Worm (Caenorhabditis elegans) whole organism, early embryonic: Measurements from ENCODE around the gene F49C12.12.
A peak's percentile ranks its signal among the peaks of the same experiment; 100 is the strongest.
"Not testable (repeated sequence)": the region's sequence is repeated elsewhere in the genome, so short reads cannot be mapped to it uniquely, and the experiment has no call there.

Source experiments
- B0310.2 ChIP-seq: sonication (generic microtip); optimal IDR thresholded peaks from 2 replicates; lab custom pipeline; 2016; ENCODE audit warnings: mild to moderate bottlenecking, missing genetic modification characterization, missing compliant biosample characterization
- F13C5.2 ChIP-seq: sonication (generic microtip); optimal IDR thresholded peaks from 2 replicates; lab custom pipeline; 2017; ENCODE audit warnings: mild to moderate bottlenecking, missing genetic modification characterization, inconsistent platforms, missing compliant biosample characterization
- aly-1 ChIP-seq: sonication (generic microtip); optimal IDR thresholded peaks from 2 replicates; lab custom pipeline; 2016; ENCODE audit warnings: missing genetic modification characterization, missing compliant biosample characterization
- ama-1 ChIP-seq: fragments of 150-350 bp; optimal IDR thresholded peaks from 2 replicates; lab custom pipeline; 2014
- ceh-13 ChIP-seq: fragments of 200-800 bp; sonication (Bioruptor generic); optimal IDR thresholded peaks from 2 replicates; lab custom pipeline; 2018; ENCODE audit warnings: mild to moderate bottlenecking, missing genetic modification characterization, missing compliant biosample characterization
- ceh-36 ChIP-seq: sonication (generic microtip); optimal IDR thresholded peaks from 2 replicates; lab custom pipeline; 2016; ENCODE audit warnings: missing genetic modification characterization, inconsistent platforms, missing compliant biosample characterization
- ets-7 ChIP-seq: sonication (generic microtip); optimal IDR thresholded peaks from 2 replicates; lab custom pipeline; 2016; ENCODE audit warnings: missing genotype, missing genetic modification characterization, missing compliant biosample characterization
- flt-1 ChIP-seq: fragments of 200-800 bp; sonication (Bioruptor generic); IDR thresholded peaks from 2 replicates; pipeline ENCODE4 v1.3.6; 2022; ENCODE audit warnings: missing genetic modification characterization, missing compliant biosample characterization
- hmbx-1 ChIP-seq: sonication (generic microtip); optimal IDR thresholded peaks from 2 replicates; lab custom pipeline; 2016; ENCODE audit warnings: mild to moderate bottlenecking, missing genetic modification characterization, missing compliant biosample characterization
- hmg-4 ChIP-seq: fragments of 200-800 bp; sonication (Bioruptor generic); optimal IDR thresholded peaks from 2 replicates; lab custom pipeline; 2018; ENCODE audit warnings: mild to moderate bottlenecking, missing genetic modification characterization, missing compliant biosample characterization
- hnd-1 ChIP-seq: sonication (generic microtip); optimal IDR thresholded peaks from 2 replicates; lab custom pipeline; 2016; ENCODE audit warnings: missing genetic modification characterization, missing compliant biosample characterization
- pes-1 ChIP-seq: fragments of 200-800 bp; sonication (Bioruptor generic); IDR thresholded peaks from 2 replicates; pipeline ENCODE4 v1.3.6; 2022; ENCODE audit warnings: missing genetic modification reagents, missing genetic modification characterization, missing compliant biosample characterization
- scrt-1 ChIP-seq: fragments of 200-800 bp; sonication (Bioruptor generic); IDR thresholded peaks from 2 replicates; pipeline ENCODE4 v1.3.6; 2022; ENCODE audit warnings: missing genetic modification characterization, missing compliant biosample characterization
- sea-1 ChIP-seq: fragments of 200-800 bp; sonication (Bioruptor generic); conservative IDR thresholded peaks from 2 replicates; pipeline ENCODE4 v1.3.6; 2022; ENCODE audit warnings: missing genetic modification characterization, missing compliant biosample characterization
- tbx-11 ChIP-seq: fragments of 200-800 bp; sonication (Bioruptor generic); IDR thresholded peaks from 2 replicates; pipeline ENCODE4 v1.3.6; 2022; ENCODE audit warnings: missing genetic modification characterization, missing compliant biosample characterization
- tbx-37 ChIP-seq: fragments of 200-800 bp; sonication (Bioruptor generic); conservative IDR thresholded peaks from 2 replicates; pipeline ENCODE4 v1.3.6; 2022; ENCODE audit warnings: missing genetic modification reagents, missing genetic modification characterization, missing compliant biosample characterization
- tra-4 ChIP-seq: sonication (generic microtip); optimal IDR thresholded peaks from 2 replicates; lab custom pipeline; 2017; ENCODE audit warnings: missing genetic modification characterization, missing compliant biosample characterization

The F49C12.12 gene

ce11 chrIV:9323989-9324506, 3.2 kb upstream of the F49C12.12 start, which contains the start of the genes nspg-11 and F49C12.15:
Gene nspg-11 (minus strand): TSS chrIV:9324089.
Gene F49C12.15 (plus strand): TSS chrIV:9324456.
- TF ChIP-seq pes-1 (GFP tag; lab: Robert Waterston, UW) (no peak), hnd-1 (no peak)

- TF ChIP-seq tra-4 (tag; lab: Kevin White, UChicago) (no peak), scrt-1 (GFP tag; lab: Robert Waterston, UW) (no peak), hmbx-1 (tag; lab: Kevin White, UChicago) (no peak), sea-1 (GFP tag; lab: Robert Waterston, UW) (no peak), ama-1 (no peak)
These were observed 1.6 kb upstream of the F49C12.12 start for ce11 chrIV:9322489-9322888.

- no peak for TF ChIP-seq hmbx-1 (tag; lab: Kevin White, UChicago)
- no peak for TF ChIP-seq scrt-1 (GFP tag; lab: Robert Waterston, UW)
- TF ChIP-seq ceh-13 (GFP tag; lab: Kevin White, UChicago): no peak
- no peak for TF ChIP-seq flt-1 (GFP tag; lab: Robert Waterston, UW)
- TF ChIP-seq aly-1 (tag; lab: Kevin White, UChicago): no peak
- TF ChIP-seq tbx-37 (GFP tag; lab: Robert Waterston, UW): no peak
- no peak for TF ChIP-seq tra-4 (tag; lab: Kevin White, UChicago)
- TF ChIP-seq ceh-36: no peak
These were observed 866 bp downstream of the F49C12.12 start for ce11 chrIV:9320023-9320422.

ce11 chrIV:9319080-9319479, 1.8 kb downstream of the F49C12.12 start, which contains the start of the genes F49C12.11 and nemt-1:
Gene F49C12.11 (plus strand): TSS chrIV:9319380.
Gene nemt-1 (minus strand): TSS chrIV:9319439.
- no peak for TF ChIP-seq tbx-37 (GFP tag; lab: Robert Waterston, UW)
- TF ChIP-seq hmbx-1 (tag; lab: Kevin White, UChicago): no peak
- TF ChIP-seq F13C5.2 (tag; lab: Kevin White, UChicago): no peak
- no peak for TF ChIP-seq ama-1
- no peak for TF ChIP-seq hnd-1
- TF ChIP-seq pes-1 (GFP tag; lab: Robert Waterston, UW): no peak
- no peak for TF ChIP-seq sea-1 (GFP tag; lab: Robert Waterston, UW)
- TF ChIP-seq flt-1 (GFP tag; lab: Robert Waterston, UW): no peak
- TF ChIP-seq ceh-36: no peak
- no peak for TF ChIP-seq tbx-11 (GFP tag; lab: Robert Waterston, UW)

ce11 chrIV:9318147-9318546, 2.7 kb downstream of the F49C12.12 start:
- TF ChIP-seq aly-1 (tag; lab: Kevin White, UChicago) (no peak), B0310.2 (tag; lab: Kevin White, UChicago) (no peak), hmg-4 (GFP tag; lab: Kevin White, UChicago) (no peak), tbx-37 (GFP tag; lab: Robert Waterston, UW) (no peak), pes-1 (GFP tag; lab: Robert Waterston, UW) (no peak), hmbx-1 (tag; lab: Kevin White, UChicago) (no peak), tbx-11 (GFP tag; lab: Robert Waterston, UW) (no peak)

ce11 chrIV:9316068-9316681, 4.7 kb downstream of the F49C12.12 start, which contains the start of the genes F49C12.9 and rpn-7:
Gene F49C12.9 (minus strand): TSS chrIV:9316215.
Gene rpn-7 (plus strand): TSS chrIV:9316631.
- TF ChIP-seq F13C5.2 (tag; lab: Kevin White, UChicago): peak; percentile 91
- peak; percentile 62; the same call in 1 of the 2 replicates for TF ChIP-seq tbx-11 (GFP tag; lab: Robert Waterston, UW)
- peak; percentile 65; the same call in 1 of the 2 replicates for TF ChIP-seq scrt-1 (GFP tag; lab: Robert Waterston, UW)
- peak; percentile 63 for TF ChIP-seq ets-7 (tag; lab: Kevin White, UChicago)
- no peak for TF ChIP-seq hnd-1
- TF ChIP-seq sea-1 (GFP tag; lab: Robert Waterston, UW): peak; percentile 68
- TF ChIP-seq ceh-13 (GFP tag; lab: Kevin White, UChicago): peak; percentile 15
- TF ChIP-seq tra-4 (tag; lab: Kevin White, UChicago): no peak
- TF ChIP-seq hmg-4 (GFP tag; lab: Kevin White, UChicago): no peak
- TF ChIP-seq aly-1 (tag; lab: Kevin White, UChicago): peak; percentile 38
- peak; percentile 58 for TF ChIP-seq ceh-36
- peak; percentile 43; the same call in 1 of the 2 replicates for TF ChIP-seq tbx-37 (GFP tag; lab: Robert Waterston, UW)

- TF ChIP-seq B0310.2 (tag; lab: Kevin White, UChicago); sea-1 (GFP tag; lab: Robert Waterston, UW); tra-4 (tag; lab: Kevin White, UChicago): not testable (repeated sequence)
These were observed 8.1 kb downstream of the F49C12.12 start, which contains the start of gene F49C12.7 for ce11 chrIV:9312827-9313226. Gene F49C12.7 (minus strand): TSS chrIV:9312927.

- TF ChIP-seq hmbx-1 (tag; lab: Kevin White, UChicago): no peak
- TF ChIP-seq F13C5.2 (tag; lab: Kevin White, UChicago): no peak
- no peak for TF ChIP-seq tbx-11 (GFP tag; lab: Robert Waterston, UW)
- no peak for TF ChIP-seq hnd-1
- no peak for TF ChIP-seq aly-1 (tag; lab: Kevin White, UChicago)
- TF ChIP-seq sea-1 (GFP tag; lab: Robert Waterston, UW): no peak
- TF ChIP-seq ceh-36: no peak
- TF ChIP-seq B0310.2 (tag; lab: Kevin White, UChicago): no peak
- no peak for TF ChIP-seq hmg-4 (GFP tag; lab: Kevin White, UChicago)
- no peak for TF ChIP-seq ets-7 (tag; lab: Kevin White, UChicago)
- TF ChIP-seq scrt-1 (GFP tag; lab: Robert Waterston, UW): no peak
- no peak for TF ChIP-seq ama-1
- no peak for TF ChIP-seq tra-4 (tag; lab: Kevin White, UChicago)
- no peak for TF ChIP-seq ceh-13 (GFP tag; lab: Kevin White, UChicago)
- no peak for TF ChIP-seq flt-1 (GFP tag; lab: Robert Waterston, UW)
- no peak for TF ChIP-seq pes-1 (GFP tag; lab: Robert Waterston, UW)
- no peak for TF ChIP-seq tbx-37 (GFP tag; lab: Robert Waterston, UW)
These were observed 9.8 kb downstream of the F49C12.12 start for ce11 chrIV:9310935-9311566.
